Worm (Caenorhabditis elegans) whole organism, L3 larva: ENCODE measurements around the gene Y73B6BL.14.
A peak's percentile ranks its signal among the peaks of the same experiment; 100 is the strongest.

Source experiments
- R02D3.7 ChIP-seq: fragments of 150-350 bp; optimal IDR thresholded peaks from 2 replicates; lab custom pipeline; 2014; ENCODE audit warnings: missing biosample characterization, missing genetic modification characterization
- ZK546.5 ChIP-seq: sonication (generic microtip); optimal IDR thresholded peaks from 2 replicates; lab custom pipeline; 2017; ENCODE audit warnings: missing biosample characterization, missing genetic modification characterization
- aly-2 ChIP-seq: fragments of 150-350 bp; optimal IDR thresholded peaks from 2 replicates; lab custom pipeline; 2014; ENCODE audit warnings: missing biosample characterization, missing genetic modification characterization
- ama-1 ChIP-seq: fragments of 150-350 bp; optimal IDR thresholded peaks from 2 replicates; lab custom pipeline; 2018
- ceh-16 ChIP-seq: sonication (generic microtip); optimal IDR thresholded peaks from 2 replicates; lab custom pipeline; 2017; ENCODE audit warnings: missing biosample characterization, missing genetic modification characterization
- ceh-28 ChIP-seq: fragments of 150-350 bp; optimal IDR thresholded peaks from 2 replicates; lab custom pipeline; 2014; ENCODE audit warnings: missing biosample characterization, missing genetic modification reagents, missing genetic modification characterization
- daf-12 ChIP-seq: fragments of 150-350 bp; optimal IDR thresholded peaks from 2 replicates; lab custom pipeline; 2014; ENCODE audit warnings: missing biosample characterization, missing genetic modification reagents, missing genetic modification characterization
- egl-5 ChIP-seq: fragments of 150-350 bp; optimal IDR thresholded peaks from 2 replicates; lab custom pipeline; 2017; ENCODE audit warnings: missing biosample characterization, missing genetic modification reagents, missing genetic modification characterization, inconsistent platforms
- elt-1 ChIP-seq: fragments of 150-350 bp; optimal IDR thresholded peaks from 2 replicates; lab custom pipeline; 2014; ENCODE audit warnings: missing biosample characterization, missing genetic modification characterization
- elt-2 ChIP-seq: sonication (generic microtip); optimal IDR thresholded peaks from 2 replicates; lab custom pipeline; 2016; ENCODE audit warnings: missing genetic modification reagents, mild to moderate bottlenecking, missing genetic modification characterization, missing compliant biosample characterization
- elt-3 ChIP-seq, 3 experiments: fragments of 150-350 bp in 1 of 3; sonication (generic microtip) in 2 of 3; optimal IDR thresholded peaks; 2 replicates in 2 of 3; 4 replicates in 1 of 3; lab custom pipeline; 2014 to 2017; ENCODE audit warnings: missing biosample characterization in 3 of 3, missing genetic modification characterization in 3 of 3
- eor-1 ChIP-seq, 2 experiments: fragments of 150-350 bp; optimal IDR thresholded peaks; 2 replicates each; lab custom pipeline; 2014 to 2018; ENCODE audit warnings: missing biosample characterization in 2 of 2, missing genetic modification characterization in 2 of 2
- fkh-10 ChIP-seq: sonication (generic microtip); optimal IDR thresholded peaks from 2 replicates; lab custom pipeline; 2017; ENCODE audit warnings: missing biosample characterization, missing genetic modification reagents, missing genetic modification characterization
- fkh-2 ChIP-seq: fragments of 150-350 bp; optimal IDR thresholded peaks from 2 replicates; lab custom pipeline; 2014; ENCODE audit warnings: missing biosample characterization, missing genetic modification reagents, missing genetic modification characterization
- fos-1 ChIP-seq: fragments of 150-350 bp; optimal IDR thresholded peaks from 2 replicates; lab custom pipeline; 2014; ENCODE audit warnings: missing biosample characterization, missing genetic modification characterization
- jun-1 ChIP-seq: fragments of 150-350 bp; optimal IDR thresholded peaks from 2 replicates; lab custom pipeline; 2014; ENCODE audit warnings: missing biosample characterization, missing genetic modification reagents, missing genetic modification characterization
- lin-15B ChIP-seq: fragments of 150-350 bp; optimal IDR thresholded peaks from 2 replicates; lab custom pipeline; 2014; ENCODE audit warnings: missing biosample characterization, missing genetic modification characterization
- lin-39 ChIP-seq: fragments of 150-350 bp; optimal IDR thresholded peaks from 2 replicates; lab custom pipeline; 2018; ENCODE audit warnings: missing biosample characterization, missing genetic modification reagents, missing genetic modification characterization
- nfya-1 ChIP-seq: sonication (generic microtip); optimal IDR thresholded peaks from 2 replicates; lab custom pipeline; 2017; ENCODE audit warnings: missing genetic modification characterization, mild to moderate bottlenecking, missing compliant biosample characterization, antibody characterized with exemption, moderate library complexity; ENCODE audit not compliant: insufficient read depth
- nhr-11 ChIP-seq: fragments of 150-350 bp; optimal IDR thresholded peaks from 2 replicates; lab custom pipeline; 2014; ENCODE audit warnings: missing biosample characterization, missing genetic modification characterization
- nhr-12 ChIP-seq: fragments of 150-350 bp; optimal IDR thresholded peaks from 2 replicates; lab custom pipeline; 2014; ENCODE audit warnings: missing biosample characterization, missing genetic modification characterization
- nhr-23 ChIP-seq: fragments of 150-350 bp; optimal IDR thresholded peaks from 2 replicates; lab custom pipeline; 2014; ENCODE audit warnings: missing biosample characterization, missing genetic modification reagents, missing genetic modification characterization
- nhr-237 ChIP-seq: fragments of 150-350 bp; optimal IDR thresholded peaks from 2 replicates; lab custom pipeline; 2014; ENCODE audit warnings: missing biosample characterization, missing genetic modification characterization
- nhr-25 ChIP-seq: sonication (generic microtip); optimal IDR thresholded peaks from 2 replicates; lab custom pipeline; 2017; ENCODE audit warnings: missing biosample characterization, missing genetic modification characterization
- nhr-28 ChIP-seq: fragments of 150-350 bp; optimal IDR thresholded peaks from 2 replicates; lab custom pipeline; 2014; ENCODE audit warnings: missing biosample characterization, missing genetic modification characterization
- nhr-43 ChIP-seq: sonication (generic microtip); optimal IDR thresholded peaks from 2 replicates; lab custom pipeline; 2016; ENCODE audit warnings: mild to moderate bottlenecking, missing genetic modification characterization, missing compliant biosample characterization; ENCODE audit not compliant: poor library complexity, severe bottlenecking
- nhr-67 ChIP-seq: fragments of 150-350 bp; optimal IDR thresholded peaks from 2 replicates; lab custom pipeline; 2014; ENCODE audit warnings: missing biosample characterization, missing genetic modification characterization
- nhr-76 ChIP-seq: fragments of 150-350 bp; sonication (generic microtip); optimal IDR thresholded peaks from 5 replicates; lab custom pipeline; 2014; ENCODE audit warnings: missing biosample characterization, missing genetic modification characterization
- pha-4 ChIP-seq: fragments of 150-350 bp; optimal IDR thresholded peaks from 2 replicates; lab custom pipeline; 2014; ENCODE audit warnings: missing biosample characterization, missing genetic modification reagents, missing genetic modification characterization
- sea-2 ChIP-seq: fragments of 150-350 bp; sonication (generic microtip); optimal IDR thresholded peaks from 4 replicates; lab custom pipeline; 2014; ENCODE audit warnings: missing biosample characterization, missing genetic modification reagents, missing genetic modification characterization
- tbx-2 ChIP-seq: sonication (generic microtip); optimal IDR thresholded peaks from 2 replicates; lab custom pipeline; 2016; ENCODE audit warnings: mild to moderate bottlenecking, missing genetic modification characterization, missing compliant biosample characterization
- unc-39 ChIP-seq: sonication (generic microtip); optimal IDR thresholded peaks from 4 replicates; lab custom pipeline; 2017; ENCODE audit warnings: missing biosample characterization, missing genetic modification characterization
- unc-62 ChIP-seq: fragments of 150-350 bp; sonication (generic microtip); optimal IDR thresholded peaks from 4 replicates; lab custom pipeline; 2014; ENCODE audit warnings: missing biosample characterization, missing genetic modification reagents, missing genetic modification characterization
- zag-1 ChIP-seq: fragments of 150-350 bp; optimal IDR thresholded peaks from 2 replicates; lab custom pipeline; 2014; ENCODE audit warnings: missing biosample characterization, missing genetic modification characterization
- ztf-11 ChIP-seq: fragments of 150-350 bp; optimal IDR thresholded peaks from 2 replicates; lab custom pipeline; 2014; ENCODE audit warnings: missing biosample characterization, missing genetic modification characterization
- ztf-4 ChIP-seq: fragments of 150-350 bp; optimal IDR thresholded peaks from 2 replicates; lab custom pipeline; 2014; ENCODE audit warnings: missing biosample characterization, missing genetic modification characterization

Y73B6BL.14 gene

DNA sequence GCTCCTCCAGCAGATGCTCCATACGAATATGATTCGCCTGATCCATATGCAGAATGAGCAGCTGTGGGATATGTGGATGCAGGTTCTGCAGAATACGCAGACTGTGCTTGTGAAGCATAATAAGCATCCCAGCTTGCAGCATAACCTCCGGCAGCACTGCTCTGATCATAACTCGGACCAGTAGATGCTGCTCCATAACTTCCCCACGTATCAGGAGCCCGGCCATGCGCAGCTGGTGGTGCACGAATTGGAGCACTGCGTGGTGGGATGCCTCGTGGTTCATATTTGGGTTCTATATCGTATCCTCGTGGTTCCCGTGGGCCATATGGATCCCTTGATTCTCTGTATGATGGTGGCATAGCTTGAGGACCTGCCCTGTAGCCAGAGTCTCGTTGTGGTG, 30.9 kb upstream of the Y73B6BL.14 start:
- TF ChIP-seq ceh-16 (tag; lab: Kevin White, UChicago) (no peak), nhr-43 (tag; lab: Kevin White, UChicago) (no peak), sea-2 (no peak), ztf-4 (no peak), tbx-2 (tag; lab: Kevin White, UChicago) (no peak), fkh-10 (GFP tag; lab: Kevin White, UChicago) (no peak), nhr-237 (no peak), nhr-28 (no peak), unc-62 (GFP tag; lab: Kevin White, UChicago) (no peak), daf-12 (tag; lab: Kevin White, UChicago) (no peak)

DNA sequence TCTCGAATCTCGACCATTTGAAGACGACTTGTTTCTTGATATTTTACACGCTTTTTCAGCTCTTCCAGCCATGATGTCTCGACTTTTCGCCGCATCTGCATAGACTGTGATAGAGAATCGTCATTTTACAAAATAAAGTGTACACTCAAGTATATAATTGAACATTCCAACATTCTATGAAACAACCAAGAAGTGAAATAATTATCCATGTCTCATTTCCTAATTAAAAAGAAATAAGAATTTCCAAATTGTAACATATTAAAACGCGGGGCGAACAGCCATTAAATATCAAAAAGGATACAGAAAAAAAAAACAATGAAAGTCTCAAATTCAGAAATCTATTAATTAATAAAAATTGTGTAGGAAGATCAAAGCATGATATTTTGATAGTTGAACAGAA, 30.2 kb upstream of the Y73B6BL.14 start, which contains the start of gene smg-3:
Gene smg-3, minus strand, starts transcription at position 101 of the 400 bp plus-strand sequence.
- no peak for TF ChIP-seq elt-2 (tag; lab: Kevin White, UChicago)
- no peak for TF ChIP-seq zag-1 (tag; lab: Kevin White, UChicago)
- no peak for TF ChIP-seq nhr-23 (tag; lab: Kevin White, UChicago)
- no peak for TF ChIP-seq pha-4 (tag; lab: Kevin White, UChicago)
- no peak for TF ChIP-seq nhr-12
- no peak for TF ChIP-seq nhr-28
- TF ChIP-seq nhr-11 (tag; lab: Kevin White, UChicago), result no peak
- no peak for TF ChIP-seq nhr-67 (tag; lab: Kevin White, UChicago)
- no peak for TF ChIP-seq fkh-2

DNA sequence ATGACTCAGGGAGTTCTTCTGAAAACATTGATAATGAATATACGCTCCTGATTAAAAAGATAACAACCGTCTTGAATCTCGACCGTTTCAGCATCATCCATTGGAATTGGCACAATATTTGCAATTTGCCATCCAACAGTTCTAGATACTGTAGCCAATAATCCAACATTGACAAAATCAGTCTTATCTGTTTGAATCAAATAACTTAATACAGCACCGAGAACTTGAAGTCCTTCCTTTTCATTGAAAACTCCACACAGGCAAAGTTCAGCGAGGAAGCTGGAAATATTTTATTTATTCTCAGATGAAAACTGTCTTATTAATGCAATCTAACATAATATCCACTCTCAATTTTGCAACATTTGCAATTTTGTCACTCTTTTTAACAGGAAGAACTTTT, 29.5 kb upstream of the Y73B6BL.14 start:
- TF ChIP-seq nhr-28 (no peak), sea-2 (no peak), nfya-1 (tag; lab: Kevin White, UChicago) (no peak), fos-1 (tag; lab: Kevin White, UChicago) (no peak), jun-1 (no peak), unc-62 (GFP tag; lab: Kevin White, UChicago) (no peak), egl-5 (tag; lab: Kevin White, UChicago) (no peak), nhr-11 (tag; lab: Kevin White, UChicago) (no peak)

DNA sequence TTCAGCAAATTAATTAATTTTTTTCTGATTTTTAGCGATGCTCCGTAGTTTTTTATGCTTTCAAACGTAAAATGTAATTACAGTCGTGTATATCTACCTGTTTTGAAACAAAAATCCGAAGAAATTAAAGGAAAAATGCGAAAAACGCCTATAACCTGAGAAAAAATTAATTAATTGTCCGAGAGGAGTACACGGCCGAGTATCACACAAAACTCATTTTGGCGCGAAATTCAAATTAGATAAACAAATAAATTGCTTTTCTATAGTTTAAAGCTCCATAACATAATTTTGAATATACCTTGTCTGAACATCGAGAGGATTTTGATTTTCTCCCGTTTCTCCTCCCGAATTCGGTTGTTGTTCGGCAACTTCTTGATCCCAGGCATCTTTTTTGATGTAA, 26.7 kb upstream of the Y73B6BL.14 start:
- TF ChIP-seq nhr-23 (tag; lab: Kevin White, UChicago), result peak; percentile 14
- TF ChIP-seq aly-2 (tag; lab: Kevin White, UChicago), result no peak
- TF ChIP-seq, all 47 proteins: peak for 1

DNA sequence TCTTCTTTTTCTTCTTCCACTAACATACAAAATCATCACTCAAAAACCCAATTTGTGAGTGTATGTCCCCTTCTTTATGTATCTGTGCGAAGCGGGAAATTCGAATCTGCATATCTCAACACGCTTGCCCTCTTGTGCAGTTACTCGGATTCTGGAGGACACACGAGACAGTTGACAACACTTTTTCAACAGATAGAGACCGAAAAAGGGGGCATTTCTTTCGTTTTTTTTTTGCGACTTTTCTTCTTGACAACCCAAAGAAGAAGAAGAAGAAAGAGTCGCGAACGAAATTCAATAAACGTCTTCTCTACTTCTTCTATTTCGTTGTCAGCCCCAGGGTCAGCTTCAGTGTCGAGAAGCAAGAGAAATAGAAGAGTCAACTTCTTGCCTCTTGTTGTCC, 23.3 kb upstream of the Y73B6BL.14 start:
- TF ChIP-seq ama-1 (lab: Kevin White, UChicago) (no peak), nhr-25 (tag; lab: Kevin White, UChicago) (no peak), elt-3 (tag; optimal IDR thresholded peaks at IDR 0.05; lab: Kevin White, UChicago) (no peak)

DNA sequence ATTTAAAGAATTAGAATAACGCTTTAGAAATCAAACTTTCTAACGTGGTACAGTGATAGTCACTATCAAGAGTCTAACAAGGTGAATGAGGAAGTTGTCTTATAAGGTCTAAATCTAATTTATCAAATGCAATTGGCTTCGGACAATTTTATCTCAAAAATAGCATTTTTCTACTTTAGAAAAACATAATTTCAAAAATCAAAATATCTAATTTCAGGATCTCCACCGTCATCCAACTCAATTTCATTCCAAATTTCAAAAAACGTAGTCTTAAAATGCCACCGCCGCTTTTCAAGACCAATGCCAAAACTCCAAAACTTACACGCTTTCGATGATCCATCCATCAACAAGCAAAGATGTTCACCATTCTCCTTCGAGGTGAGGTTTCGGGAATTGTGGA, 22.3 kb upstream of the Y73B6BL.14 start, which contains the start of gene Y73B6BL.270:
Gene Y73B6BL.270, plus strand, starts transcription at position 301 of the 400 bp plus-strand sequence.
- TF ChIP-seq R02D3.7 (tag; lab: Kevin White, UChicago) (no peak), nhr-237 (no peak), lin-15B (tag; lab: Kevin White, UChicago) (no peak), ztf-11 (no peak), nhr-28 (no peak), ztf-4 (no peak), nhr-76 (no peak), ceh-28 (tag; lab: Kevin White, UChicago) (no peak), nhr-12 (no peak), sea-2 (no peak), nhr-11 (tag; lab: Kevin White, UChicago) (no peak), elt-1 (no peak), unc-39 (tag; lab: Kevin White, UChicago) (no peak), ZK546.5 (tag; lab: Kevin White, UChicago) (no peak), eor-1 (tag; optimal IDR thresholded peaks at IDR 0.05; lab: Kevin White, UChicago) (no peak), lin-39 (tag; lab: Kevin White, UChicago) (no peak), nfya-1 (tag; lab: Kevin White, UChicago) (no peak), elt-2 (tag; lab: Kevin White, UChicago) (no peak), fkh-2 (no peak)
- TF ChIP-seq, all 47 proteins: peak for 0
